Worm (Caenorhabditis elegans) whole organism, young adult: Measurements from ENCODE around the gene F19B6.3.

Experiments used
- B0019.2 ChIP-seq: fragments of 200-800 bp; sonication (Bioruptor generic); conservative IDR thresholded peaks from 2 replicates; pipeline ENCODE4 v1.3.6; 2022; ENCODE audit warnings: missing genetic modification reagents, missing genetic modification characterization, missing compliant biosample characterization
- B0336.3 ChIP-seq: fragments of 200-800 bp; sonication (Bioruptor generic); IDR thresholded peaks from 2 replicates; pipeline ENCODE4 v1.3.6; 2022; ENCODE audit warnings: missing genetic modification characterization, missing compliant biosample characterization
- C06A6.2 ChIP-seq: fragments of 200-800 bp; sonication (Bioruptor generic); conservative IDR thresholded peaks from 2 replicates; pipeline ENCODE4 v1.3.6; 2022; ENCODE audit warnings: missing genetic modification characterization, missing compliant biosample characterization
- C17E4.6 ChIP-seq: fragments of 200-800 bp; sonication (Bioruptor generic); IDR thresholded peaks from 2 replicates; pipeline ENCODE4 v1.3.6; 2022; ENCODE audit warnings: missing genetic modification reagents, missing genetic modification characterization, missing compliant biosample characterization
- D2030.7 ChIP-seq: fragments of 200-800 bp; sonication (Bioruptor generic); IDR thresholded peaks from 2 replicates; pipeline ENCODE4 v1.3.6; 2022; ENCODE audit warnings: missing genetic modification reagents, missing genetic modification characterization, missing compliant biosample characterization
- F23B12.7 ChIP-seq: sonication (generic microtip); optimal IDR thresholded peaks from 2 replicates; lab custom pipeline; 2017; ENCODE audit warnings: missing genetic modification characterization, mild to moderate bottlenecking, missing compliant biosample characterization, antibody characterized with exemption, moderate library complexity; ENCODE audit not compliant: insufficient read depth
- F39B2.1 ChIP-seq: fragments of 200-800 bp; sonication (Bioruptor generic); IDR thresholded peaks from 2 replicates; pipeline ENCODE4 v1.3.6; 2022; ENCODE audit warnings: missing genetic modification reagents, missing genetic modification characterization, missing compliant biosample characterization
- T26A5.8 ChIP-seq: sonication (generic microtip); optimal IDR thresholded peaks from 2 replicates; lab custom pipeline; 2016; ENCODE audit warnings: missing genetic modification characterization, missing compliant biosample characterization
- Y53G8AR.9 ChIP-seq: fragments of 200-800 bp; sonication (Bioruptor generic); conservative IDR thresholded peaks from 2 replicates; pipeline ENCODE4 v1.3.6; 2022; ENCODE audit warnings: missing genetic modification reagents, missing genetic modification characterization, missing compliant biosample characterization
- Y95B8A.8 ChIP-seq: fragments of 200-800 bp; sonication (Bioruptor generic); IDR thresholded peaks from 2 replicates; pipeline ENCODE4 v1.3.6; 2022; ENCODE audit warnings: missing genetic modification reagents, missing genetic modification characterization, missing compliant biosample characterization
- ama-1 ChIP-seq, 3 experiments: fragments of 150-350 bp in 1 of 3; sonication (generic microtip) in 2 of 3; optimal IDR thresholded peaks; 2 replicates each; lab custom pipeline; 2014 to 2018; ENCODE audit warnings: missing biosample characterization in 2 of 3, missing genetic modification characterization in 2 of 3, missing genetic modification reagents in 2 of 3
- aptf-2 ChIP-seq: fragments of 200-800 bp; sonication (Bioruptor generic); conservative IDR thresholded peaks from 2 replicates; pipeline ENCODE4 v1.3.6; 2022; ENCODE audit warnings: missing genetic modification reagents, missing genetic modification characterization, missing compliant biosample characterization
- atf-7 ChIP-seq: sonication (generic microtip); optimal IDR thresholded peaks from 2 replicates; lab custom pipeline; 2017; ENCODE audit warnings: mild to moderate bottlenecking, missing genetic modification characterization, missing compliant biosample characterization
- bed-2 ChIP-seq: fragments of 200-800 bp; sonication (Bioruptor generic); IDR thresholded peaks from 2 replicates; pipeline ENCODE4 v1.3.6; 2022; ENCODE audit warnings: missing genetic modification reagents, missing genetic modification characterization, missing compliant biosample characterization
- ccch-3 ChIP-seq: fragments of 200-800 bp; sonication (Bioruptor generic); optimal IDR thresholded peaks from 2 replicates; lab custom pipeline; 2018; ENCODE audit warnings: mild to moderate bottlenecking, missing genetic modification characterization, missing compliant biosample characterization
- ekl-4 ChIP-seq: fragments of 200-800 bp; sonication (Bioruptor generic); IDR thresholded peaks from 2 replicates; pipeline ENCODE4 v1.3.6; 2022; ENCODE audit warnings: missing genetic modification reagents, missing genetic modification characterization, missing compliant biosample characterization
- gei-17 ChIP-seq: fragments of 200-800 bp; sonication (Bioruptor generic); optimal IDR thresholded peaks from 2 replicates; lab custom pipeline; 2018; ENCODE audit warnings: mild to moderate bottlenecking, missing genetic modification characterization, missing compliant biosample characterization
- him-1 ChIP-seq: sonication (generic microtip); optimal IDR thresholded peaks from 2 replicates; lab custom pipeline; 2016; ENCODE audit warnings: missing genotype, missing genetic modification reagents, missing genetic modification characterization, missing compliant biosample characterization
- hlh-26 ChIP-seq: fragments of 200-800 bp; sonication (Bioruptor generic); conservative IDR thresholded peaks from 2 replicates; pipeline ENCODE4 v1.3.6; 2022; ENCODE audit warnings: missing genetic modification reagents, missing genetic modification characterization, missing compliant biosample characterization
- hmg-1.2 ChIP-seq: fragments of 200-800 bp; sonication (Bioruptor generic); IDR thresholded peaks from 2 replicates; pipeline ENCODE4 v1.3.6; 2022; ENCODE audit warnings: missing genetic modification reagents, missing genetic modification characterization, missing compliant biosample characterization
- hrde-1 ChIP-seq: sonication (generic microtip); optimal IDR thresholded peaks from 2 replicates; lab custom pipeline; 2016; ENCODE audit warnings: missing genetic modification characterization, mild to moderate bottlenecking, missing compliant biosample characterization, moderate library complexity, missing genotype, missing genetic modification reagents, borderline replicate concordance
- lag-1 ChIP-seq: fragments of 200-800 bp; sonication (Bioruptor generic); IDR thresholded peaks from 2 replicates; pipeline ENCODE4 v1.3.6; 2022; ENCODE audit warnings: missing genetic modification reagents, missing genetic modification characterization, missing compliant biosample characterization
- lsy-27 ChIP-seq: sonication (generic microtip); optimal IDR thresholded peaks from 2 replicates; lab custom pipeline; 2017; ENCODE audit warnings: missing genetic modification characterization, mild to moderate bottlenecking, missing compliant biosample characterization, antibody characterized with exemption, missing genotype, borderline replicate concordance; ENCODE audit not compliant: insufficient read depth
- madf-3 ChIP-seq: fragments of 200-800 bp; sonication (Bioruptor generic); IDR thresholded peaks from 2 replicates; pipeline ENCODE4 v1.3.6; 2022; ENCODE audit warnings: missing genetic modification reagents, missing genetic modification characterization, missing compliant biosample characterization
- madf-6 ChIP-seq: fragments of 200-800 bp; sonication (Bioruptor generic); IDR thresholded peaks from 2 replicates; pipeline ENCODE4 v1.3.6; 2022; ENCODE audit warnings: missing genetic modification reagents, missing genetic modification characterization, missing compliant biosample characterization
- mcd-1 ChIP-seq: fragments of 200-800 bp; sonication (Bioruptor generic); IDR thresholded peaks from 2 replicates; pipeline ENCODE4 v1.3.6; 2022; ENCODE audit warnings: missing genetic modification reagents, missing genetic modification characterization, missing compliant biosample characterization
- nfya-2 ChIP-seq: fragments of 200-800 bp; sonication (Bioruptor generic); IDR thresholded peaks from 2 replicates; pipeline ENCODE4 v1.3.6; 2022; ENCODE audit warnings: missing genetic modification reagents, missing genetic modification characterization, missing compliant biosample characterization
- nfyb-1 ChIP-seq: fragments of 200-800 bp; sonication (Bioruptor generic); IDR thresholded peaks from 2 replicates; pipeline ENCODE4 v1.3.6; 2022; ENCODE audit warnings: missing genetic modification reagents, missing genetic modification characterization, missing compliant biosample characterization
- sptf-2 ChIP-seq: fragments of 200-800 bp; sonication (Bioruptor generic); optimal IDR thresholded peaks from 2 replicates; lab custom pipeline; 2018; ENCODE audit warnings: mild to moderate bottlenecking, missing genetic modification characterization, missing compliant biosample characterization
- tbx-9 ChIP-seq: sonication (generic microtip); optimal IDR thresholded peaks from 2 replicates; lab custom pipeline; 2016; ENCODE audit warnings: borderline replicate concordance, missing genetic modification characterization, inconsistent platforms, missing compliant biosample characterization
- tlf-1 ChIP-seq: fragments of 200-800 bp; sonication (Bioruptor generic); optimal IDR thresholded peaks from 2 replicates; lab custom pipeline; 2018; ENCODE audit warnings: mild to moderate bottlenecking, missing genetic modification characterization, missing compliant biosample characterization
- unc-130 ChIP-seq: sonication (generic microtip); optimal IDR thresholded peaks from 2 replicates; lab custom pipeline; 2016; ENCODE audit warnings: missing genetic modification reagents, missing genetic modification characterization, missing compliant biosample characterization
- zfh-2 ChIP-seq: fragments of 200-800 bp; sonication (Bioruptor generic); conservative IDR thresholded peaks from 2 replicates; pipeline ENCODE4 v1.3.6; 2022; ENCODE audit warnings: missing genetic modification reagents, missing genetic modification characterization, missing compliant biosample characterization
- zim-3 ChIP-seq: sonication (generic microtip); optimal IDR thresholded peaks from 2 replicates; lab custom pipeline; 2017; ENCODE audit warnings: mild to moderate bottlenecking, missing genetic modification characterization, moderate library complexity, missing compliant biosample characterization
- ztf-18 ChIP-seq: sonication (generic microtip); optimal IDR thresholded peaks from 2 replicates; lab custom pipeline; 2016; ENCODE audit warnings: missing genotype, mild to moderate bottlenecking, missing genetic modification characterization, missing compliant biosample characterization
- ztf-28 ChIP-seq: fragments of 200-800 bp; sonication (Bioruptor generic); IDR thresholded peaks from 2 replicates; pipeline ENCODE4 v1.3.6; 2022; ENCODE audit warnings: missing genetic modification reagents, missing genetic modification characterization, missing compliant biosample characterization

Gene F19B6.3

DNA sequence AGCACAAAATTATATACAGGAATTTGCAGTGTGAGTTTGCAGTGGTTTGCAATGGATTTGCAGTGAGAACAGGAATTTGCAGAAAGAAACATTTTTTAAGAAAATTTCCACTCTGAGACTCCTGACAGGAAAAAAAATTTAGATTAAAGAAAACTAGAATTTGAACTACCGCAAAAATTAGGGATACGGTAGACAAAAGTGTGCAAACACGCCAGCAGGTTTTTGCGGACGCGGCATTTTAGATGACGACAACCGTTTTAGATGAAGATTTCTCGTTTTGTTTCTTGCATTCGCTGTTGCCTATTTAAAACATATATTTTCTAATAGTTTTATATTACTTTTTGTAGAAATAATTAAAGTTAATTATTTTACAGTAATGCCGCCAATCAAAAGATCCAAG is 44.8 kb downstream of the F19B6.3 start, which contains the start of gene wdr-46 (continued):
- TF ChIP-seq nfya-2 (no peak), Y53G8AR.9 (GFP tag; lab: Robert Waterston, UW) (peak; percentile 46; the same call in 1 of the 2 replicates), F39B2.1 (GFP tag; lab: Robert Waterston, UW) (no peak), zfh-2 (GFP tag; lab: Robert Waterston, UW) (no peak), nfyb-1 (GFP tag; lab: Robert Waterston, UW) (peak; percentile 76), madf-6 (GFP tag; lab: Robert Waterston, UW) (peak; percentile 81), gei-17 (GFP tag; lab: Kevin White, UChicago) (peak; percentile 20), D2030.7 (GFP tag; lab: Robert Waterston, UW) (0 out of 2 replicates have a peak, but pooled peaks have one; percentile 26), hrde-1 (tag; lab: Kevin White, UChicago) (no peak), tlf-1 (GFP tag; lab: Kevin White, UChicago) (no peak), Y95B8A.8 (GFP tag; lab: Robert Waterston, UW) (no peak), lag-1 (no peak), ama-1 (optimal IDR thresholded peaks at IDR 0.05; lab: Kevin White, UChicago) (no peak), ama-1 (GFP tag; optimal IDR thresholded peaks at IDR 0.05; lab: Kevin White, UChicago) (peak; percentile 42 to 64), ztf-18 (tag; lab: Kevin White, UChicago) (no peak), C06A6.2 (0 out of 2 replicates have a peak, but pooled peaks have one; percentile 29), sptf-2 (GFP tag; lab: Kevin White, UChicago) (no peak), zim-3 (tag; lab: Kevin White, UChicago) (no peak), C17E4.6 (GFP tag; lab: Robert Waterston, UW) (0 out of 2 replicates have a peak, but pooled peaks have one; percentile 7), hmg-1.2 (peak; percentile 45), hlh-26 (GFP tag; lab: Robert Waterston, UW) (no peak), tbx-9 (tag; lab: Kevin White, UChicago) (no peak), B0019.2 (GFP tag; lab: Robert Waterston, UW) (no peak), aptf-2 (no peak), ekl-4 (GFP tag; lab: Robert Waterston, UW) (peak; percentile 75), F23B12.7 (tag; lab: Kevin White, UChicago) (peak; percentile 34), bed-2 (GFP tag; lab: Robert Waterston, UW) (no peak), ccch-3 (GFP tag; lab: Kevin White, UChicago) (no peak), ztf-28 (GFP tag; lab: Robert Waterston, UW) (no peak), lsy-27 (tag; lab: Kevin White, UChicago) (no peak), madf-3 (GFP tag; lab: Robert Waterston, UW) (0 out of 2 replicates have a peak, but pooled peaks have one; percentile 35), mcd-1 (peak; percentile 71), B0336.3 (GFP tag; lab: Robert Waterston, UW) (no peak), unc-130 (GFP tag; lab: Kevin White, UChicago) (no peak), T26A5.8 (tag; lab: Kevin White, UChicago) (no peak), him-1 (tag; lab: Kevin White, UChicago) (peak; percentile 60)

DNA sequence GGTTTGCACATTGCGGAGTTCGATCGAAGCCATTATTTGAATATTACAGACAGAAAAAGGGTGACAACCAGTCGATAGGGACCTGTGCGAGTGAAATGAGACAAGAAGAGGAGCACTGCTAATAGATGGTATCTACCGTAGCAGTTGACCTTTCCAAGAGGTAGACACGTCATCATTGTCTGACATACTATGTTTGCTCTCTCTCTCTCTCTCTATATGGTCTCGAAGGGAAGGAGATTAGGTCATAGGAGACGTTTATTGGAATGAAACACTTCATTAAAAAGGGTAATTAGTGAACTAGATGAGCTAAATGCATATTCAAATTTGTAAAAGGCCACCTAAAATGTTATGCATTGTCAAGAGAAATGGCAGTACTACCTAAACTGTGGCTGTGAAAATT is 49.0 kb downstream of the F19B6.3 start, which contains the start of gene atz-1:
Gene atz-1, minus strand, starts transcription at position 101 of the 400 bp plus-strand sequence.
- no peak for TF ChIP-seq atf-7 (tag; lab: Kevin White, UChicago)
- TF ChIP-seq, all 124 proteins: peak for 0
